Worm (Caenorhabditis elegans): Measurements from ENCODE around the gene nep-12.

DNA sequence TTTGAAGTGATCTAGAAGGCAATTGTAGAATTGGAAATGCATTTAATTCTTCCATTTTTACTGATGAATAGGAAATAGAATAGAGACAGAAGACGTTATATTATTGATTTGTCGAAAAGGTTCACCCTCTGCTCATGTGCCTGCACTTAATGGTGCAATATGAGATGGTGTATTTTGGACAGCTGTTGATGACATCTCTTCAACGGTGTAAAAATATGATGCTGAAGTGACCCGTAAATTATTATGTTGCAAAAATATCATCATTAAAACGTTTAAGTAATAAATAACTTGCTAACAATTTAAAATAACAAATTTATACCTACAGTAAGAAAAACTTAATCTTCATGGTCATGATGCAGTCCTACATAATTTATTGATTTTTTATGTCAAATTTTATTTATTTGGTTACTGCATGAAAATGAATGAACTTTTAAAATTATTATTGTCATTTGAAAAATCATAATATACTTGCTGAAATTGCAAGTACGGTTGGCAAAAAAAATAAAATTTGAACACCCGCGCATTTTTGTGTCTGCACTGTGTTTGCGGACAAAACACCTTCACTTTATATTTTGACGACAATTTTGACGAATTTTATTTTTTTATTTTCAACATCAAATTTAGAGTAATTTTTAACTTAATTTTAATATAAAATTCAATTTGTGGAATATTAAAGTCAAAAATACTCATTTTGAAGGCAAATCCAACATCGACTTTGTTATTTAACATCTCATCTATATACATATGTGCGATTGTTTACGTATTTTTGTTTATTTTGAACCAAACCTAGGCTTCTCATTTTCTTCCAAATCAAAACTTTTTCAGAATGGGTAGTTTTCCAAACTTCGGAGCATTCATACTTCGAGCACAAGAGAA is 43.6 kb upstream of the nep-12 start, which contains the start of the genes fbxb-88 and tbck-1:
- TF ChIP-seq ztf-7 (tag; optimal IDR thresholded peaks at IDR 0.05), result no peak
- no peak for TF ChIP-seq pha-4 (GFP tag; IDR thresholded peaks at IDR 0.05)
- no peak for TF ChIP-seq pha-4 (tag; optimal IDR thresholded peaks at IDR 0.05)
- TF ChIP-seq skn-1 (tag; optimal IDR thresholded peaks at IDR 0.05), result no peak
- TF ChIP-seq nhr-6 (tag; optimal IDR thresholded peaks at IDR 0.05), result no peak
- no peak for TF ChIP-seq dve-1 (tag; optimal IDR thresholded peaks at IDR 0.05; ENCODE audit: insufficient read depth)
- TF ChIP-seq nhr-76 (tag; optimal IDR thresholded peaks at IDR 0.05), result no peak
- no peak for TF ChIP-seq lin-39 (tag; optimal IDR thresholded peaks at IDR 0.05)
- TF ChIP-seq snpc-4 (tag; optimal IDR thresholded peaks at IDR 0.05), result no peak
- no peak for TF ChIP-seq fos-1 (tag; optimal IDR thresholded peaks at IDR 0.05)
- no peak for TF ChIP-seq F49E8.2 (tag; optimal IDR thresholded peaks at IDR 0.05; ENCODE audit: borderline replicate concordance)
